Fruit fly (Drosophila melanogaster): ENCODE results near the gene CG32795.
A peak's percentile ranks its signal among the peaks of the same experiment; 100 is the strongest.

The CG32795 gene

DNA sequence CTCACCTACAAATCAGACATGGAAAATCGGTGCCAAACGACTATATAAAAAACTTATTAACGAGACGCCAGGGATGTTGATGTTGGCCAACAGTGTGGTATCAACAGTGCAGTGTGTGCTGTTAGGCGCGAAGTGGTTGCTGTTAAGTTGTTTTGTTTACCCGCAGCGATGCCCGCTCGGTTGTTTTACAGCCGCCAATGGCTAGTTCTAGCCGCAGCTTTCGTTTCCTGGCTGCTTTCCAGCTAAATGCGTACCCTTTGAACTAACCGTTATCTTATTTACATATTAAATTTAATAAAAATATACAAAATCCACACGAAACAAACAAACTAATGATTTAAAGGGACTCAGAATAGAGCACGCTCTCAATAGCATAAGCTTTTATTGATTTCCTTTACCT lies 51.7 kb downstream of the CG32795 start, which contains the start of gene crm (continued):
- TF ChIP-seq CG10147 (GFP tag; optimal IDR thresholded peaks at IDR 0.05), result no peak
- peak; percentile 8 for TF ChIP-seq CG12155 (GFP tag; optimal IDR thresholded peaks at IDR 0.05)
- peak; percentile 68 for TF ChIP-seq CG15514 (GFP tag; optimal IDR thresholded peaks at IDR 0.05)
- TF ChIP-seq ara (GFP tag; IDR thresholded peaks at IDR 0.05), result no peak
- TF ChIP-seq unc-4 (GFP tag; IDR thresholded peaks at IDR 0.05; ENCODE audit: partially characterized antibody), result peak; percentile 34; the same call in 1 of the 2 replicates
- TF ChIP-seq CG17612 (GFP tag; IDR thresholded peaks at IDR 0.05), result no peak
- TF ChIP-seq E2f2 (GFP tag; IDR thresholded peaks at IDR 0.05), result peak; percentile 29; the same call in 1 of the 2 replicates
- TF ChIP-seq PHDP (tag; optimal IDR thresholded peaks at IDR 0.05), result no peak
- peak; percentile 45 for TF ChIP-seq Med (GFP tag)
- TF ChIP-seq row (GFP tag; IDR thresholded peaks at IDR 0.05), result peak; percentile 85
- peak; percentile 30 for TF ChIP-seq trem (tag; optimal IDR thresholded peaks at IDR 0.05)
- TF ChIP-seq bab2 (GFP tag; optimal IDR thresholded peaks at IDR 0.05), result no peak
- no peak for TF ChIP-seq Pdp1 (GFP tag; optimal IDR thresholded peaks at IDR 0.05)
- TF ChIP-seq Drgx (GFP tag; IDR thresholded peaks at IDR 0.05), result no peak
- no peak for TF ChIP-seq Sox102F (GFP tag; optimal IDR thresholded peaks at IDR 0.05)
- peak; percentile 20 for TF ChIP-seq BEAF-32 (GFP tag; optimal IDR thresholded peaks at IDR 0.05)
- peak; percentile 24 for TF ChIP-seq CG9797 (GFP tag; optimal IDR thresholded peaks at IDR 0.05)
- peak in 1 of 2 experiments; percentile 45 for TF ChIP-seq crp (GFP tag; optimal IDR thresholded peaks at IDR 0.05)
- 0 out of 2 replicates have a peak, but pooled peaks have one; percentile 34 for TF ChIP-seq Rfx (GFP tag; IDR thresholded peaks at IDR 0.05)
- TF ChIP-seq pzg (GFP tag; optimal IDR thresholded peaks at IDR 0.05), result peak; percentile 54
- TF ChIP-seq HmgZ (tag; optimal IDR thresholded peaks at IDR 0.05), result peak; percentile 15
- TF ChIP-seq MBD-R2 (GFP tag; IDR thresholded peaks at IDR 0.05), result peak; percentile 63
- TF ChIP-seq CG1792 (GFP tag; optimal IDR thresholded peaks at IDR 0.05), result no peak
- TF ChIP-seq Hmx (GFP tag; optimal IDR thresholded peaks at IDR 0.05), result no peak
- TF ChIP-seq cato (GFP tag; optimal IDR thresholded peaks at IDR 0.05; ENCODE audit: borderline replicate concordance), result no peak
- no peak for TF ChIP-seq Max (GFP tag; optimal IDR thresholded peaks at IDR 0.05)
- peak; percentile 45 for TF ChIP-seq Myb (GFP tag; optimal IDR thresholded peaks at IDR 0.05)

All from whole organism, embryonic.